Worm (Caenorhabditis elegans): ENCODE measurements around the gene brap-2.

The brap-2 gene

DNA sequence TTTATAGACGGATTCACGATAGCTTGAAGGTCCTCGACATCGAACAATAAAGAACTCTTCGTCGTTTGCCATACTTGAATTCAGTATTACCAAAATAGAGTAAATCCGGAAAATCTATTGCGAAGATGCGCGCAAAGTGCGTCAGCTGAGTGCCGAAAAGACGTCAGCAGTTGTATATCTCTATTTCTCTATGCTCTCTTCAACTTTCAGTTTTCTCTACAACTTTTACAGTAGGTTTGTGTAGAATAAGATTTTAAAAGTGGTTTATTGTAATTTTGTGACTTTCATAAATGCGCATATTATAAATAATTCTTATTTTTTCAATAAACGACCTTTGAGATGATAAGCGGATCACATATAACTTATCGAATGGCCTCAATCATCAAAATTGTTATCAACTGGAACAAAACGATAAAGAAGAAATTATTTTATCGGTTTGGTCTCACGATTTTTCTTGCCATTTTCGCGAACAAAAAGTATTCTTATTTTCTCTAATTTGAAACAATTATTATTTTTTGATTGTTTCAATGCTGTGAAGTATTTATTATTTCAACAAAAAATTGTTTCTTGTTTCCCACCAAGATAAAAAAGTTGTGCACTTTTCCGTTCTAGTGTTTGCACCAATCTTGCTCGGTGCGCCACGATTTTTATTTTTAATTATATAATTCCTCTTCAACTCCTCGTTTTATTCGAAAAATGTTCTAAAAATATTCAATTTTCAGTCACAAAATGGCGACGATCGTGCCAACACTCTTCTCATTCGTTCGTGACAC, 19.5 kb downstream of the brap-2 start, which contains the start of the genes agt-2 and F09E5.3 (continued):
- peak; percentile 94 for TF ChIP-seq mab-5 (tag; optimal IDR thresholded peaks at IDR 0.05)
- no peak for TF ChIP-seq nhr-11 (tag; optimal IDR thresholded peaks at IDR 0.05)
- TF ChIP-seq nhr-6 (tag; optimal IDR thresholded peaks at IDR 0.05): peak; percentile 92
- peak; percentile 52 for TF ChIP-seq skn-1 (tag; optimal IDR thresholded peaks at IDR 0.05)
- peak; percentile 96 for TF ChIP-seq nhr-25 (tag; optimal IDR thresholded peaks at IDR 0.05)
- TF ChIP-seq ZK546.5 (tag; optimal IDR thresholded peaks at IDR 0.05): peak; percentile 43
- TF ChIP-seq nhr-10 (tag; optimal IDR thresholded peaks at IDR 0.05): peak; percentile 37
- TF ChIP-seq lin-11 (tag; optimal IDR thresholded peaks at IDR 0.05): peak; percentile 60
- peak; percentile 95 for TF ChIP-seq sma-9 (GFP tag; optimal IDR thresholded peaks at IDR 0.05)
- no peak for TF ChIP-seq sma-9 (tag; optimal IDR thresholded peaks at IDR 0.05)

DNA sequence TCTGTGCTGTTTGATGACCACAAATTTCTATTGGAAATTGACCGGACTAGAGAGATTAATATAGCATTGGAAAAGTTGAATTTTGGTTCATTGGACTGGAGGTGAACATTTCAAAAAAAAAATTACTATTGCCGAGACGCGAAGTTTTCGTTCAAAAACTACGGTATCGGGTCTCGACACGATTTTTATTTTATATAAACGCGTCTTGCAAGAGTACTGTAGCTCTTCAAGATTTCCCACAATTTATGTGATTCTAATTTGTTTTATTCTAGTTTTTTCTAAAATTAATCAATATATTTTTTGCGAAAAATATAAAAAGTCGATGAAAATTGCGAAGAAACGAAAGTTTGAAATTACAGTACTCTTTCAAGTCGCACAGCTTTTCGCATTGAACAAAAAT, 22.3 kb downstream of the brap-2 start, which contains the start of gene F09E5.12:
Gene F09E5.12, minus strand, starts transcription at position 101 of the 400 bp plus-strand sequence.
- no peak for TF ChIP-seq nhr-77 (tag; optimal IDR thresholded peaks at IDR 0.05)
- TF ChIP-seq zag-1 (tag; optimal IDR thresholded peaks at IDR 0.05): no peak
- no peak for TF ChIP-seq ZK546.5 (tag; optimal IDR thresholded peaks at IDR 0.05)
- TF ChIP-seq nhr-21 (tag; optimal IDR thresholded peaks at IDR 0.05): no peak
- no peak for TF ChIP-seq mdl-1 (tag; optimal IDR thresholded peaks at IDR 0.05)
- TF ChIP-seq aly-2 (tag; optimal IDR thresholded peaks at IDR 0.05): no peak
- TF ChIP-seq gmeb-1 (tag; optimal IDR thresholded peaks at IDR 0.05): no peak
- TF ChIP-seq egl-27 (tag; optimal IDR thresholded peaks at IDR 0.05): no peak
- no peak for TF ChIP-seq Y55F3AM.14 (GFP tag; optimal IDR thresholded peaks at IDR 0.05)
- TF ChIP-seq unc-62 (GFP tag; optimal IDR thresholded peaks at IDR 0.05): no peak
- TF ChIP-seq lsy-2 (tag; optimal IDR thresholded peaks at IDR 0.05): no peak
- TF ChIP-seq nhr-23 (tag; optimal IDR thresholded peaks at IDR 0.05): no peak
- no peak for TF ChIP-seq ama-1 (optimal IDR thresholded peaks at IDR 0.05)
- TF ChIP-seq unc-39 (tag; optimal IDR thresholded peaks at IDR 0.05): no peak

DNA sequence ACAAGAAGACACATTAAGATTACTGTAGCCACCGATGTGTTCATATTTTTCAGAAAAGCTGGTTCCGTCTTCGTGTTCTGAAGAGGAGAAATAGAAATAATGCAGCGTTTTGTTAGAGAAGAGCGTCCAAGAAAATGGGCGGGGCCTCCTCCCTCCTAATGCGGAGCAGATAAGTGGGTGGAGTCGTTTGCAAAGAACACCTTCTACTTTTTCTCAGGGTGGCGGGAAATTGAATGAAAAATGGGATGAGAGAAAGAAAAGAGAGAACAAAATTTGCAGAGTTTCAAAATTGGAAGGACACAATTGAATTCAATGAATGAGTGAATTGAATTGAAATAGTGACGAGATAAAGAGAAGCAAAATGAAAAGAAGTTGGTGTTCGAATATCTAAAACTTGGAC, 27.3 kb downstream of the brap-2 start, which contains the start of gene F09E5.16:
Gene F09E5.16, minus strand, starts transcription at position 101 of the 400 bp plus-strand sequence.
- TF ChIP-seq nhr-12 (tag; optimal IDR thresholded peaks at IDR 0.05) (no peak), sem-4 (tag; optimal IDR thresholded peaks at IDR 0.05) (no peak), gmeb-1 (tag; optimal IDR thresholded peaks at IDR 0.05) (no peak), nhr-23 (tag; optimal IDR thresholded peaks at IDR 0.05) (no peak), sma-9 (GFP tag; optimal IDR thresholded peaks at IDR 0.05) (no peak), sma-9 (tag; optimal IDR thresholded peaks at IDR 0.05) (no peak), nhr-6 (tag; optimal IDR thresholded peaks at IDR 0.05) (no peak), unc-39 (tag; optimal IDR thresholded peaks at IDR 0.05) (no peak), dmd-4 (tag; optimal IDR thresholded peaks at IDR 0.05) (no peak), peb-1 (tag; optimal IDR thresholded peaks at IDR 0.05) (no peak), unc-55 (GFP tag; optimal IDR thresholded peaks at IDR 0.05) (no peak), nhr-10 (tag; optimal IDR thresholded peaks at IDR 0.05) (no peak), R02D3.7 (tag; optimal IDR thresholded peaks at IDR 0.05) (no peak), F13H6.1 (tag; optimal IDR thresholded peaks at IDR 0.05) (no peak), sma-3 (GFP tag; optimal IDR thresholded peaks at IDR 0.05) (no peak), unc-62 (GFP tag; optimal IDR thresholded peaks at IDR 0.05) (no peak)

DNA sequence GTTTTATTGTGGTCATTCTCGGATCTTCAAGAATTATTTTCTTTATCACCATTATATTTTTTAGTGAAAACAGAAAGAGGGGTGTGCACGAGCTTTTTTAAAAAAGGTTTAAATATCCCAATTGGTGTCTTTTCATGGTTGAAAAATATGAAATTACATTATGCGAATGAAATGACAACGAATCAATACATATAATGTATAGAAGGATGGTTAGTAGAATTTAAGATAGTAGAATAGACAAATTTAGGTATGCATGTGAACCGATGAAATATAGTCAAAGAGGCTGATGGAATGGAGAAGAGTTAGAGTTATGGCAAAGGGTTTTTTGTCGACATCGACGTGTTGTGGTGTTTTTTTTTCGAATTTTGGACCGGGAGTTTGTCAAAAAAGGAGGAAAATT, 28.5 kb downstream of the brap-2 start:
- TF ChIP-seq sma-9 (GFP tag; optimal IDR thresholded peaks at IDR 0.05): no peak
- no peak for TF ChIP-seq sma-9 (tag; optimal IDR thresholded peaks at IDR 0.05)
- no peak for TF ChIP-seq snpc-4 (tag; optimal IDR thresholded peaks at IDR 0.05)
- TF ChIP-seq nhr-23 (tag; optimal IDR thresholded peaks at IDR 0.05): no peak
- no peak for TF ChIP-seq ceh-16 (tag; optimal IDR thresholded peaks at IDR 0.05)
- no peak for TF ChIP-seq crh-2 (tag; optimal IDR thresholded peaks at IDR 0.05)
- TF ChIP-seq dmd-4 (tag; optimal IDR thresholded peaks at IDR 0.05): no peak
- no peak for TF ChIP-seq fos-1 (tag; optimal IDR thresholded peaks at IDR 0.05)
- no peak for TF ChIP-seq mab-5 (tag; optimal IDR thresholded peaks at IDR 0.05)
- TF ChIP-seq sem-4 (tag; optimal IDR thresholded peaks at IDR 0.05): no peak
- TF ChIP-seq skn-1 (tag; optimal IDR thresholded peaks at IDR 0.05): no peak
- TF ChIP-seq nhr-11 (tag; optimal IDR thresholded peaks at IDR 0.05): no peak
- TF ChIP-seq nhr-12 (tag; optimal IDR thresholded peaks at IDR 0.05): no peak
- TF ChIP-seq nhr-25 (tag; optimal IDR thresholded peaks at IDR 0.05): no peak
- TF ChIP-seq nhr-21 (tag; optimal IDR thresholded peaks at IDR 0.05): no peak
- TF ChIP-seq unc-62 (GFP tag; optimal IDR thresholded peaks at IDR 0.05): no peak
- no peak for TF ChIP-seq unc-55 (GFP tag; optimal IDR thresholded peaks at IDR 0.05)
- TF ChIP-seq ZK546.5 (tag; optimal IDR thresholded peaks at IDR 0.05): no peak
- TF ChIP-seq ceh-82 (tag; optimal IDR thresholded peaks at IDR 0.05): no peak
- TF ChIP-seq R02D3.7 (tag; optimal IDR thresholded peaks at IDR 0.05): no peak

Measured in whole organism, L2 larva.